Worm (Caenorhabditis elegans) whole organism, L3 larva: ENCODE measurements around the gene ccar-1.
A peak's percentile ranks its signal among the peaks of the same experiment; 100 is the strongest.

Experiments
- R02D3.7 ChIP-seq: fragments of 150-350 bp; optimal IDR thresholded peaks from 2 replicates; lab custom pipeline; 2014; ENCODE audit warnings: missing biosample characterization, missing genetic modification characterization
- ZK546.5 ChIP-seq: sonication (generic microtip); optimal IDR thresholded peaks from 2 replicates; lab custom pipeline; 2017; ENCODE audit warnings: missing biosample characterization, missing genetic modification characterization
- aly-2 ChIP-seq: fragments of 150-350 bp; optimal IDR thresholded peaks from 2 replicates; lab custom pipeline; 2014; ENCODE audit warnings: missing biosample characterization, missing genetic modification characterization
- ama-1 ChIP-seq: fragments of 150-350 bp; optimal IDR thresholded peaks from 2 replicates; lab custom pipeline; 2018
- ceh-16 ChIP-seq: sonication (generic microtip); optimal IDR thresholded peaks from 2 replicates; lab custom pipeline; 2017; ENCODE audit warnings: missing biosample characterization, missing genetic modification characterization
- ceh-28 ChIP-seq: fragments of 150-350 bp; optimal IDR thresholded peaks from 2 replicates; lab custom pipeline; 2014; ENCODE audit warnings: missing biosample characterization, missing genetic modification reagents, missing genetic modification characterization
- ceh-82 ChIP-seq: fragments of 150-350 bp; optimal IDR thresholded peaks from 2 replicates; lab custom pipeline; 2014; ENCODE audit warnings: missing biosample characterization, missing genetic modification characterization
- ceh-9 ChIP-seq: sonication (generic microtip); optimal IDR thresholded peaks from 2 replicates; lab custom pipeline; 2018; ENCODE audit warnings: missing biosample characterization, missing genetic modification characterization
- daf-12 ChIP-seq: fragments of 150-350 bp; optimal IDR thresholded peaks from 2 replicates; lab custom pipeline; 2014; ENCODE audit warnings: missing biosample characterization, missing genetic modification reagents, missing genetic modification characterization
- egl-27 ChIP-seq: sonication (generic microtip); optimal IDR thresholded peaks from 4 replicates; lab custom pipeline; 2017; ENCODE audit warnings: missing biosample characterization, missing genetic modification reagents, missing genetic modification characterization
- egl-5 ChIP-seq: fragments of 150-350 bp; optimal IDR thresholded peaks from 2 replicates; lab custom pipeline; 2017; ENCODE audit warnings: missing biosample characterization, missing genetic modification reagents, missing genetic modification characterization, inconsistent platforms
- elt-1 ChIP-seq: fragments of 150-350 bp; optimal IDR thresholded peaks from 2 replicates; lab custom pipeline; 2014; ENCODE audit warnings: missing biosample characterization, missing genetic modification characterization
- elt-2 ChIP-seq: sonication (generic microtip); optimal IDR thresholded peaks from 2 replicates; lab custom pipeline; 2016; ENCODE audit warnings: missing genetic modification reagents, mild to moderate bottlenecking, missing genetic modification characterization, missing compliant biosample characterization
- elt-3 ChIP-seq, 3 experiments: fragments of 150-350 bp in 1 of 3; sonication (generic microtip) in 2 of 3; optimal IDR thresholded peaks; 2 replicates in 2 of 3; 4 replicates in 1 of 3; lab custom pipeline; 2014 to 2017; ENCODE audit warnings: missing biosample characterization in 3 of 3, missing genetic modification characterization in 3 of 3
- eor-1 ChIP-seq, 2 experiments: fragments of 150-350 bp; optimal IDR thresholded peaks; 2 replicates each; lab custom pipeline; 2014 to 2018; ENCODE audit warnings: missing biosample characterization in 2 of 2, missing genetic modification characterization in 2 of 2
- fkh-10 ChIP-seq: sonication (generic microtip); optimal IDR thresholded peaks from 2 replicates; lab custom pipeline; 2017; ENCODE audit warnings: missing biosample characterization, missing genetic modification reagents, missing genetic modification characterization
- fkh-2 ChIP-seq: fragments of 150-350 bp; optimal IDR thresholded peaks from 2 replicates; lab custom pipeline; 2014; ENCODE audit warnings: missing biosample characterization, missing genetic modification reagents, missing genetic modification characterization
- fos-1 ChIP-seq: fragments of 150-350 bp; optimal IDR thresholded peaks from 2 replicates; lab custom pipeline; 2014; ENCODE audit warnings: missing biosample characterization, missing genetic modification characterization
- hmg-11 ChIP-seq: sonication (generic microtip); optimal IDR thresholded peaks from 2 replicates; lab custom pipeline; 2016; ENCODE audit warnings: missing genetic modification characterization, missing compliant biosample characterization
- jun-1 ChIP-seq: fragments of 150-350 bp; optimal IDR thresholded peaks from 2 replicates; lab custom pipeline; 2014; ENCODE audit warnings: missing biosample characterization, missing genetic modification reagents, missing genetic modification characterization
- lin-15B ChIP-seq: fragments of 150-350 bp; optimal IDR thresholded peaks from 2 replicates; lab custom pipeline; 2014; ENCODE audit warnings: missing biosample characterization, missing genetic modification characterization
- lin-39 ChIP-seq: fragments of 150-350 bp; optimal IDR thresholded peaks from 2 replicates; lab custom pipeline; 2018; ENCODE audit warnings: missing biosample characterization, missing genetic modification reagents, missing genetic modification characterization
- lsy-12 ChIP-seq: sonication (generic microtip); optimal IDR thresholded peaks from 2 replicates; lab custom pipeline; 2016; ENCODE audit warnings: mild to moderate bottlenecking, missing genetic modification characterization, missing compliant biosample characterization
- mdl-1 ChIP-seq: fragments of 150-350 bp; optimal IDR thresholded peaks from 2 replicates; lab custom pipeline; 2014; ENCODE audit warnings: missing biosample characterization, missing genetic modification characterization
- mml-1 ChIP-seq: fragments of 150-350 bp; sonication (generic microtip); optimal IDR thresholded peaks from 3 replicates; lab custom pipeline; 2014; ENCODE audit warnings: missing biosample characterization, missing genetic modification characterization
- nfya-1 ChIP-seq: sonication (generic microtip); optimal IDR thresholded peaks from 2 replicates; lab custom pipeline; 2017; ENCODE audit warnings: missing genetic modification characterization, mild to moderate bottlenecking, missing compliant biosample characterization, antibody characterized with exemption, moderate library complexity; ENCODE audit not compliant: insufficient read depth
- nhr-11 ChIP-seq: fragments of 150-350 bp; optimal IDR thresholded peaks from 2 replicates; lab custom pipeline; 2014; ENCODE audit warnings: missing biosample characterization, missing genetic modification characterization
- nhr-12 ChIP-seq: fragments of 150-350 bp; optimal IDR thresholded peaks from 2 replicates; lab custom pipeline; 2014; ENCODE audit warnings: missing biosample characterization, missing genetic modification characterization
- nhr-23 ChIP-seq: fragments of 150-350 bp; optimal IDR thresholded peaks from 2 replicates; lab custom pipeline; 2014; ENCODE audit warnings: missing biosample characterization, missing genetic modification reagents, missing genetic modification characterization
- nhr-237 ChIP-seq: fragments of 150-350 bp; optimal IDR thresholded peaks from 2 replicates; lab custom pipeline; 2014; ENCODE audit warnings: missing biosample characterization, missing genetic modification characterization
- nhr-25 ChIP-seq: sonication (generic microtip); optimal IDR thresholded peaks from 2 replicates; lab custom pipeline; 2017; ENCODE audit warnings: missing biosample characterization, missing genetic modification characterization
- nhr-28 ChIP-seq: fragments of 150-350 bp; optimal IDR thresholded peaks from 2 replicates; lab custom pipeline; 2014; ENCODE audit warnings: missing biosample characterization, missing genetic modification characterization
- nhr-43 ChIP-seq: sonication (generic microtip); optimal IDR thresholded peaks from 2 replicates; lab custom pipeline; 2016; ENCODE audit warnings: mild to moderate bottlenecking, missing genetic modification characterization, missing compliant biosample characterization; ENCODE audit not compliant: poor library complexity, severe bottlenecking
- nhr-67 ChIP-seq: fragments of 150-350 bp; optimal IDR thresholded peaks from 2 replicates; lab custom pipeline; 2014; ENCODE audit warnings: missing biosample characterization, missing genetic modification characterization
- nhr-76 ChIP-seq: fragments of 150-350 bp; sonication (generic microtip); optimal IDR thresholded peaks from 5 replicates; lab custom pipeline; 2014; ENCODE audit warnings: missing biosample characterization, missing genetic modification characterization
- nhr-77 ChIP-seq: fragments of 150-350 bp; optimal IDR thresholded peaks from 2 replicates; lab custom pipeline; 2014; ENCODE audit warnings: missing biosample characterization, missing genetic modification characterization
- pha-4 ChIP-seq: fragments of 150-350 bp; optimal IDR thresholded peaks from 2 replicates; lab custom pipeline; 2014; ENCODE audit warnings: missing biosample characterization, missing genetic modification reagents, missing genetic modification characterization
- pqm-1 ChIP-seq: fragments of 150-350 bp; optimal IDR thresholded peaks from 2 replicates; lab custom pipeline; 2017; ENCODE audit warnings: missing biosample characterization, missing genetic modification characterization, inconsistent platforms
- sea-2 ChIP-seq: fragments of 150-350 bp; sonication (generic microtip); optimal IDR thresholded peaks from 4 replicates; lab custom pipeline; 2014; ENCODE audit warnings: missing biosample characterization, missing genetic modification reagents, missing genetic modification characterization
- skn-1 ChIP-seq: fragments of 150-350 bp; optimal IDR thresholded peaks from 2 replicates; lab custom pipeline; 2014; ENCODE audit warnings: missing biosample characterization, missing genetic modification characterization
- snpc-4 ChIP-seq: fragments of 150-350 bp; optimal IDR thresholded peaks from 2 replicates; lab custom pipeline; 2014; ENCODE audit warnings: missing biosample characterization, missing genetic modification characterization
- tbx-2 ChIP-seq: sonication (generic microtip); optimal IDR thresholded peaks from 2 replicates; lab custom pipeline; 2016; ENCODE audit warnings: mild to moderate bottlenecking, missing genetic modification characterization, missing compliant biosample characterization
- unc-39 ChIP-seq: sonication (generic microtip); optimal IDR thresholded peaks from 4 replicates; lab custom pipeline; 2017; ENCODE audit warnings: missing biosample characterization, missing genetic modification characterization
- unc-62 ChIP-seq: fragments of 150-350 bp; sonication (generic microtip); optimal IDR thresholded peaks from 4 replicates; lab custom pipeline; 2014; ENCODE audit warnings: missing biosample characterization, missing genetic modification reagents, missing genetic modification characterization
- zag-1 ChIP-seq: fragments of 150-350 bp; optimal IDR thresholded peaks from 2 replicates; lab custom pipeline; 2014; ENCODE audit warnings: missing biosample characterization, missing genetic modification characterization
- ztf-11 ChIP-seq: fragments of 150-350 bp; optimal IDR thresholded peaks from 2 replicates; lab custom pipeline; 2014; ENCODE audit warnings: missing biosample characterization, missing genetic modification characterization
- ztf-4 ChIP-seq: fragments of 150-350 bp; optimal IDR thresholded peaks from 2 replicates; lab custom pipeline; 2014; ENCODE audit warnings: missing biosample characterization, missing genetic modification characterization

ccar-1 gene

DNA sequence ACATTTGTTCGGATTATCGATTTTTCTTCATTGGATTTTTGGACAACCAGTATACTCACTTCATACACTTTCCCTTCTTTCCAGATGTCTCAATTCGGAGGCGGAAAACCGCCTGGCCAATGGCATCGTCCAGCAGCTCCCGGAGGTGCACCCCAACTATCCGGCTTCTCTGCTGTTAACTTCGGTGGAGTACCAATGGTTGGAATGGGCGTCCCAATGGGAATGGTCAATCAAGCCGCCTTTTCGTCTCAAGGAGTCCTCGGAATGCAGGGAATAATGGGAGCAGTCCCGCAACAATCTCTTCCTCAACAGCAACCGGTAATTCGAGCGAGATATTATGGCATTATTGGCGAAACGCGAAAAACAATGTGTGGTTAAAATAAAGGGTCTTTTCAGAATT lies at the start of gene ccar-1:
Gene ccar-1, plus strand, starts transcription at position 83 of the 400 bp plus-strand sequence.
- TF ChIP-seq lsy-12 (tag; lab: Kevin White, UChicago), result no peak
- TF ChIP-seq egl-5 (tag; lab: Kevin White, UChicago), result no peak
- peak; percentile 18 for TF ChIP-seq nhr-43 (tag; lab: Kevin White, UChicago)
- no peak for TF ChIP-seq ceh-28
- TF ChIP-seq, all 47 proteins: peak for 1

- TF ChIP-seq lsy-12 (tag; lab: Kevin White, UChicago), result peak; percentile 58
- peak; percentile 2 for TF ChIP-seq unc-39 (tag; lab: Kevin White, UChicago)
- peak; percentile 63 for TF ChIP-seq unc-62 (GFP tag; lab: Kevin White, UChicago)
- TF ChIP-seq lin-15B, result peak; percentile 88
- TF ChIP-seq nhr-12 (tag; lab: Kevin White, UChicago), result no peak
- peak; percentile 17 for TF ChIP-seq egl-5 (tag; lab: Kevin White, UChicago)
- peak; percentile 88 for TF ChIP-seq nhr-43 (tag; lab: Kevin White, UChicago)
- peak; percentile 63 for TF ChIP-seq daf-12 (tag; lab: Kevin White, UChicago)
- peak in 1 of 2 experiments; percentile 70 for TF ChIP-seq eor-1 (tag; optimal IDR thresholded peaks at IDR 0.05; lab: Kevin White, UChicago)
- TF ChIP-seq aly-2, result no peak
- TF ChIP-seq egl-27 (tag; lab: Kevin White, UChicago), result no peak
- no peak for TF ChIP-seq pha-4 (tag; lab: Kevin White, UChicago)
- no peak for TF ChIP-seq sea-2 (GFP tag; lab: Kevin White, UChicago)
- peak; percentile 28 for TF ChIP-seq zag-1 (tag; lab: Kevin White, UChicago)
- peak; percentile 35 for TF ChIP-seq ceh-28
- no peak for TF ChIP-seq nhr-237 (tag; lab: Kevin White, UChicago)
- peak; percentile 43 for TF ChIP-seq fkh-10 (GFP tag; lab: Kevin White, UChicago)
- peak; percentile 74 for TF ChIP-seq skn-1 (tag; lab: Kevin White, UChicago)
- TF ChIP-seq ceh-82 (tag; lab: Kevin White, UChicago), result peak; percentile 11
- no peak for TF ChIP-seq nhr-77 (tag; lab: Kevin White, UChicago)
- TF ChIP-seq ztf-11 (tag; lab: Kevin White, UChicago), result no peak
- peak; percentile 74 for TF ChIP-seq nfya-1 (tag; lab: Kevin White, UChicago)
- TF ChIP-seq elt-3 (tag; optimal IDR thresholded peaks at IDR 0.05; lab: Kevin White, UChicago), result no peak
- peak; percentile 86 for TF ChIP-seq tbx-2
- peak; percentile 36 for TF ChIP-seq ceh-16 (tag; lab: Kevin White, UChicago)
- peak; percentile 49 for TF ChIP-seq R02D3.7 (tag; lab: Kevin White, UChicago)
- TF ChIP-seq ZK546.5 (tag; lab: Kevin White, UChicago), result peak; percentile 22
- TF ChIP-seq jun-1 (tag; lab: Kevin White, UChicago), result peak; percentile 87
- peak; percentile 29 for TF ChIP-seq fos-1
- TF ChIP-seq nhr-23 (tag; lab: Kevin White, UChicago), result peak; percentile 71
- peak; percentile 58 for TF ChIP-seq ceh-9 (tag; lab: Kevin White, UChicago)
- peak; percentile 32 for TF ChIP-seq pqm-1 (tag; lab: Kevin White, UChicago)
- TF ChIP-seq fkh-2, result peak; percentile 45
- peak; percentile 43 for TF ChIP-seq hmg-11
- peak; percentile 60 for TF ChIP-seq nhr-11 (tag; lab: Kevin White, UChicago)
- TF ChIP-seq lin-39 (tag; lab: Kevin White, UChicago), result peak; percentile 72
- TF ChIP-seq mml-1 (tag; lab: Kevin White, UChicago), result no peak
- peak; percentile 62 for TF ChIP-seq mdl-1 (tag; lab: Kevin White, UChicago)
- no peak for TF ChIP-seq nhr-76
- peak; percentile 67 for TF ChIP-seq elt-1 (tag; lab: Kevin White, UChicago)
- peak; percentile 64 for TF ChIP-seq nhr-28 (tag; lab: Kevin White, UChicago)
- TF ChIP-seq elt-2 (tag; lab: Kevin White, UChicago), result no peak
- TF ChIP-seq nhr-67 (tag; lab: Kevin White, UChicago), result no peak
- TF ChIP-seq ama-1 (lab: Kevin White, UChicago), result no peak
- peak; percentile 62 for TF ChIP-seq nhr-25 (tag; lab: Kevin White, UChicago)
- peak; percentile 22 for TF ChIP-seq ztf-4 (tag; lab: Kevin White, UChicago)
- peak; percentile 48 for TF ChIP-seq snpc-4 (tag; lab: Kevin White, UChicago)
These were observed 38.5 kb upstream of the ccar-1 start for ce11 chrIV:14032620-14033501.
